Worm (Caenorhabditis elegans) whole organism, L2 larva: ENCODE data around the gene M70.5.

ENCODE experiments used
- C34F6.9 ChIP-seq: fragments of 150-350 bp; optimal IDR thresholded peaks from 2 replicates; lab custom pipeline; 2014; ENCODE audit warnings: missing biosample characterization, missing genetic modification characterization
- F13H6.1 ChIP-seq: sonication (generic microtip); optimal IDR thresholded peaks from 2 replicates; lab custom pipeline; 2016; ENCODE audit warnings: missing genetic modification characterization, missing compliant biosample characterization
- Y55F3AM.14 ChIP-seq: fragments of 200-800 bp; sonication (Bioruptor generic); optimal IDR thresholded peaks from 2 replicates; lab custom pipeline; 2018; ENCODE audit warnings: mild to moderate bottlenecking, missing genetic modification characterization, missing compliant biosample characterization
- alr-1 ChIP-seq: fragments of 150-350 bp; optimal IDR thresholded peaks from 2 replicates; lab custom pipeline; 2014; ENCODE audit warnings: missing biosample characterization, missing genetic modification characterization
- aly-2 ChIP-seq: fragments of 150-350 bp; optimal IDR thresholded peaks from 2 replicates; lab custom pipeline; 2014; ENCODE audit warnings: missing biosample characterization, missing genetic modification characterization
- ama-1 ChIP-seq: fragments of 150-350 bp; optimal IDR thresholded peaks from 2 replicates; lab custom pipeline; 2018; ENCODE audit warnings: inconsistent platforms
- blmp-1 ChIP-seq: sonication (generic microtip); optimal IDR thresholded peaks from 2 replicates; lab custom pipeline; 2017; ENCODE audit warnings: missing genetic modification characterization, mild to moderate bottlenecking, missing compliant biosample characterization, antibody characterized with exemption, moderate library complexity; ENCODE audit not compliant: insufficient read depth
- ceh-16 ChIP-seq: fragments of 150-350 bp; optimal IDR thresholded peaks from 2 replicates; lab custom pipeline; 2014; ENCODE audit warnings: missing biosample characterization, missing genetic modification characterization
- ceh-82 ChIP-seq: fragments of 150-350 bp; optimal IDR thresholded peaks from 2 replicates; lab custom pipeline; 2014; ENCODE audit warnings: missing biosample characterization, missing genetic modification characterization
- crh-2 ChIP-seq: sonication (generic microtip); optimal IDR thresholded peaks from 2 replicates; lab custom pipeline; 2017; ENCODE audit warnings: missing biosample characterization, missing genetic modification characterization
- dmd-4 ChIP-seq: sonication (generic microtip); optimal IDR thresholded peaks from 2 replicates; lab custom pipeline; 2017; ENCODE audit warnings: missing biosample characterization, missing genetic modification characterization
- egl-27 ChIP-seq: sonication (generic microtip); optimal IDR thresholded peaks from 3 replicates; lab custom pipeline; 2017; ENCODE audit warnings: missing biosample characterization, missing genetic modification reagents, missing genetic modification characterization
- elt-1 ChIP-seq: fragments of 150-350 bp; optimal IDR thresholded peaks from 2 replicates; lab custom pipeline; 2014; ENCODE audit warnings: missing biosample characterization, missing genetic modification characterization
- elt-3 ChIP-seq: sonication (generic microtip); optimal IDR thresholded peaks from 2 replicates; lab custom pipeline; 2017; ENCODE audit warnings: missing biosample characterization, missing genetic modification characterization
- fos-1 ChIP-seq: fragments of 150-350 bp; optimal IDR thresholded peaks from 2 replicates; lab custom pipeline; 2014; ENCODE audit warnings: missing biosample characterization, missing genetic modification characterization
- gmeb-1 ChIP-seq: fragments of 150-350 bp; optimal IDR thresholded peaks from 2 replicates; lab custom pipeline; 2014; ENCODE audit warnings: missing biosample characterization, missing genetic modification characterization
- lin-11 ChIP-seq: fragments of 150-350 bp; sonication (generic microtip); optimal IDR thresholded peaks from 2 replicates; lab custom pipeline; 2014; ENCODE audit warnings: missing biosample characterization, missing genetic modification characterization, inconsistent platforms, mixed read lengths
- lin-13 ChIP-seq: fragments of 150-350 bp; optimal IDR thresholded peaks from 2 replicates; lab custom pipeline; 2014; ENCODE audit warnings: missing biosample characterization, missing genetic modification reagents, missing genetic modification characterization
- lin-39 ChIP-seq: fragments of 150-350 bp; optimal IDR thresholded peaks from 2 replicates; lab custom pipeline; 2014; ENCODE audit warnings: missing biosample characterization, missing genetic modification reagents, missing genetic modification characterization
- lsy-2 ChIP-seq, 2 experiments: fragments of 150-350 bp in 1 of 2; sonication (generic microtip) in 1 of 2; optimal IDR thresholded peaks; 2 replicates each; lab custom pipeline; 2014 to 2017; ENCODE audit warnings: missing biosample characterization in 2 of 2, missing genetic modification characterization in 2 of 2
- mab-5 ChIP-seq: fragments of 150-350 bp; optimal IDR thresholded peaks from 2 replicates; lab custom pipeline; 2014; ENCODE audit warnings: missing biosample characterization, missing genetic modification characterization
- mbf-1 ChIP-seq: sonication (generic microtip); optimal IDR thresholded peaks from 2 replicates; lab custom pipeline; 2017; ENCODE audit warnings: missing biosample characterization, missing genetic modification characterization
- mdl-1 ChIP-seq, 2 experiments: fragments of 150-350 bp in 1 of 2; sonication (generic microtip) in 1 of 2; optimal IDR thresholded peaks; 2 replicates each; lab custom pipeline; 2017; ENCODE audit warnings: missing biosample characterization in 2 of 2, missing genetic modification characterization in 2 of 2
- nhr-11 ChIP-seq: fragments of 150-350 bp; optimal IDR thresholded peaks from 2 replicates; lab custom pipeline; 2014; ENCODE audit warnings: missing biosample characterization, missing genetic modification characterization
- nhr-12 ChIP-seq: fragments of 150-350 bp; optimal IDR thresholded peaks from 2 replicates; lab custom pipeline; 2014; ENCODE audit warnings: missing biosample characterization, missing genetic modification characterization
- nhr-129 ChIP-seq: fragments of 150-350 bp; optimal IDR thresholded peaks from 2 replicates; lab custom pipeline; 2014; ENCODE audit warnings: missing biosample characterization, missing genetic modification characterization
- nhr-21 ChIP-seq: fragments of 150-350 bp; optimal IDR thresholded peaks from 2 replicates; lab custom pipeline; 2014; ENCODE audit warnings: missing biosample characterization, missing genetic modification characterization
- nhr-23 ChIP-seq: fragments of 150-350 bp; optimal IDR thresholded peaks from 2 replicates; lab custom pipeline; 2014; ENCODE audit warnings: missing biosample characterization, missing genetic modification reagents, missing genetic modification characterization
- nhr-237 ChIP-seq: fragments of 150-350 bp; optimal IDR thresholded peaks from 2 replicates; lab custom pipeline; 2014; ENCODE audit warnings: missing biosample characterization, missing genetic modification characterization
- nhr-25 ChIP-seq: fragments of 150-350 bp; sonication (generic microtip); optimal IDR thresholded peaks from 3 replicates; lab custom pipeline; 2014; ENCODE audit warnings: missing biosample characterization, missing genetic modification characterization
- nhr-77 ChIP-seq: fragments of 150-350 bp; optimal IDR thresholded peaks from 2 replicates; lab custom pipeline; 2014; ENCODE audit warnings: missing biosample characterization, missing genetic modification characterization
- peb-1 ChIP-seq: fragments of 150-350 bp; optimal IDR thresholded peaks from 2 replicates; lab custom pipeline; 2014; ENCODE audit warnings: missing biosample characterization, missing genetic modification characterization
- sem-4 ChIP-seq: fragments of 150-350 bp; optimal IDR thresholded peaks from 2 replicates; lab custom pipeline; 2014; ENCODE audit warnings: missing biosample characterization, missing genetic modification reagents, missing genetic modification characterization
- skn-1 ChIP-seq: sonication (generic microtip); optimal IDR thresholded peaks from 2 replicates; lab custom pipeline; 2017; ENCODE audit warnings: missing biosample characterization, missing genetic modification characterization
- sma-3 ChIP-seq: sonication (generic microtip); optimal IDR thresholded peaks from 2 replicates; lab custom pipeline; 2016; ENCODE audit warnings: missing genetic modification reagents, missing genetic modification characterization, missing compliant biosample characterization
- sma-9 ChIP-seq, 2 experiments: fragments of 150-350 bp in 1 of 2; sonication (generic microtip) in 1 of 2; optimal IDR thresholded peaks; 2 replicates each; lab custom pipeline; 2014 to 2016; ENCODE audit warnings: missing genetic modification characterization in 2 of 2, mild to moderate bottlenecking in 1 of 2, missing biosample characterization in 1 of 2, missing compliant biosample characterization in 1 of 2, missing genetic modification reagents in 1 of 2, moderate library complexity in 1 of 2
- snpc-4 ChIP-seq: fragments of 150-350 bp; optimal IDR thresholded peaks from 2 replicates; lab custom pipeline; 2014; ENCODE audit warnings: missing biosample characterization, missing genetic modification characterization
- unc-55 ChIP-seq: fragments of 150-350 bp; sonication (generic microtip); optimal IDR thresholded peaks from 3 replicates; lab custom pipeline; 2014; ENCODE audit warnings: missing biosample characterization, missing genetic modification reagents, missing genetic modification characterization
- unc-62 ChIP-seq: fragments of 150-350 bp; optimal IDR thresholded peaks from 2 replicates; lab custom pipeline; 2014; ENCODE audit warnings: missing biosample characterization, missing genetic modification reagents, missing genetic modification characterization
- zag-1 ChIP-seq: fragments of 150-350 bp; optimal IDR thresholded peaks from 2 replicates; lab custom pipeline; 2014; ENCODE audit warnings: missing biosample characterization, missing genetic modification characterization
- ztf-1 ChIP-seq: fragments of 200-800 bp; sonication (Bioruptor generic); conservative IDR thresholded peaks from 2 replicates; pipeline ENCODE4 v1.3.6; 2022; ENCODE audit warnings: missing genetic modification characterization, missing compliant biosample characterization
- ztf-11 ChIP-seq: sonication (generic microtip); optimal IDR thresholded peaks from 2 replicates; lab custom pipeline; 2017; ENCODE audit warnings: missing biosample characterization, missing genetic modification characterization
- ztf-4 ChIP-seq: fragments of 150-350 bp; optimal IDR thresholded peaks from 2 replicates; lab custom pipeline; 2014; ENCODE audit warnings: missing biosample characterization, missing genetic modification characterization

The M70.5 gene

DNA sequence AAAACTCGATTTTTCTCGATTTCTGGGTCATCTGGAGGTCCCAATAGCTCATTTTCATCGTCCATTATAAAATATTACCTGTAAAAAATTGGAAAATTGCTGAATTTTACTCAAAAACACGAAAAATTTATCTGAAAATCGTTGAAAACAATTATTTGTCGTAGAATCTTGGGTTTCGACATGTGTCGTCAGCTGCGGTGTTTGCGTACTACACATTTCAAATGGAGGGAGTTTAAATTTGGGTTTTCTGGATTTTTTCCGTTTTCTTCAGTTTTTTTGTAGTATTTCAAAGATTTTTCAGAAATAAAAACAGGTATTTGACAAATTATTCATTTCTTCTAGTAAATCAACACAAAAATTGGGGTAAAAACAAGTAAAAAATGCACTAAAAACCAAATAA lies at the start of gene M70.5:
TSS of gene M70.5 (minus strand) at position 78 of the 400 bp plus-strand sequence.
- peak; percentile 59 for TF ChIP-seq gmeb-1 (tag; lab: Kevin White, UChicago)

DNA sequence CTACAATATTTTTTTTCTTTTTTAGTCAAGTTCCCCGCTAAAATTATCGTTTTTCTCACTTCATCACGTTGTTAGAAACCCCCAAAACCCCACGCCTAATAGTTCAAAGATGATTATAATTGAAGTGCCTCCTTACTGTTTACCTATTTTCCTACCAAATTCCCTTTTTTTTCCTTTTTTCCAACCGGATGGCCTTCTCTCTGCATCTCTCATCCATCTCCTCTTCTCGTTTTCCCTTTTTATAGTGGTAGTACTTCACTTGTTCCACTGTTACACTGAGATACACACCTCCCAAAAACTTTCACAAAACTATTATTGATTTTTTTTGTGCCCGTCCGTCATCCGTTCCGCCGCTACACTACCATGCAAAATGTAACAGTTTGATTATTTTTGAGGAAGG lies 47.6 kb upstream of the M70.5 start, which contains the start of gene nsy-4:
TSS of gene nsy-4 (plus strand) at position 274 of the 400 bp plus-strand sequence.
- TF ChIP-seq lsy-2 (tag; optimal IDR thresholded peaks at IDR 0.05; lab: Kevin White, UChicago) = no peak
- peak; percentile 11 for TF ChIP-seq nhr-25 (tag; lab: Kevin White, UChicago)
- no peak for TF ChIP-seq ceh-82 (tag; lab: Kevin White, UChicago)
- no peak for TF ChIP-seq ztf-1
- TF ChIP-seq elt-1 (tag; lab: Kevin White, UChicago) = no peak
- TF ChIP-seq blmp-1 = peak; percentile 60
- TF ChIP-seq nhr-21 = no peak
- no peak for TF ChIP-seq mab-5 (tag; lab: Kevin White, UChicago)
- TF ChIP-seq nhr-23 (tag; lab: Kevin White, UChicago) = no peak
- no peak for TF ChIP-seq egl-27 (tag; lab: Kevin White, UChicago)
- no peak for TF ChIP-seq fos-1 (tag; lab: Kevin White, UChicago)
- TF ChIP-seq lin-11 (tag; lab: Kevin White, UChicago) = no peak
- TF ChIP-seq ztf-4 = no peak
- no peak for TF ChIP-seq crh-2

DNA sequence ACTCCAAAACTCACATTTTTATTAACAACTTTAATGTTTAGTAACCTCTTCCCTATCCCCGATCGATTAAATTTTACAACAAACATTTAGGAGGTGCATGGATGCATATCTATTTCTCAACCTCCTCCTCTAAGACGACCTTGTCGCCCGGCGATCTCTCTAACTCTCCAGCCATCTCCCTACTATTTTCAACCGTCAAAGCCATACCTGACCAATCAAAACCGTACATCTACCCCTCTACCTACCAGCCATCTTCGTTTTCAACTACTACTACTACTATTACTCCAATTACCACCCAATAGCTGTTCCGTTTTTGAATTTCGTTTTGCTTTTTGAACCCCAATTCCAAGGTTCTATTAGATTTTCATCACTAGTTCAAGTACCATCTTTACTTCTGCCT lies 46.1 kb upstream of the M70.5 start:
- TF ChIP-seq ztf-4 (no peak), ceh-16 (tag; lab: Kevin White, UChicago) (peak; percentile 64)

DNA sequence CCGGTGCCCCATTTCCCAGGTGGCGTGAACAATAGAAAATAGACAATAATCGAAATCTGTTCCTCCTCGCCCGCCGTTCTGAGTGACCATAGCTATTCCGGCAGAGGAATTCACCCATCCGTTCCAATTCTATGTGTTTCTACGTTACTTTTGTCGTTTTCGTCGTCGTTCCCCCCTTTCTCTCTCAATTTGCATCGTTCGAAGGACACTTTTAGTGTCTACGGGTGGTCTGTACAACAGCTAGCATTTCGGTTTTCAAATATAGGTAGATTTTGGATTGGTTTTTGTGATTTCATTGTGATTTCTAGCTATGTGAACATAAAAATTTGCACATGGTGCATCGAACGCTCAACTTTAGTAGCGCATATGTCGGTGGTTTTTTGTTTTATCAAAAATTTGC lies 44.6 kb upstream of the M70.5 start:
- TF ChIP-seq dmd-4 (tag; lab: Kevin White, UChicago) (no peak), ztf-11 (tag; lab: Kevin White, UChicago) (no peak), ceh-16 (tag; lab: Kevin White, UChicago) (no peak), unc-62 (GFP tag; lab: Kevin White, UChicago) (no peak), peb-1 (tag; lab: Kevin White, UChicago) (no peak), mab-5 (tag; lab: Kevin White, UChicago) (no peak), lin-39 (tag; lab: Kevin White, UChicago) (no peak), gmeb-1 (tag; lab: Kevin White, UChicago) (no peak), nhr-11 (tag; lab: Kevin White, UChicago) (no peak), snpc-4 (tag; lab: Kevin White, UChicago) (no peak), F13H6.1 (no peak), crh-2 (no peak), mdl-1 (tag; optimal IDR thresholded peaks at IDR 0.05; lab: Kevin White, UChicago) (no peak), mbf-1 (tag; lab: Kevin White, UChicago) (no peak), blmp-1 (no peak), alr-1 (tag; lab: Kevin White, UChicago) (no peak), nhr-12 (tag; lab: Kevin White, UChicago) (no peak), skn-1 (tag; lab: Kevin White, UChicago) (no peak), sem-4 (no peak)

DNA sequence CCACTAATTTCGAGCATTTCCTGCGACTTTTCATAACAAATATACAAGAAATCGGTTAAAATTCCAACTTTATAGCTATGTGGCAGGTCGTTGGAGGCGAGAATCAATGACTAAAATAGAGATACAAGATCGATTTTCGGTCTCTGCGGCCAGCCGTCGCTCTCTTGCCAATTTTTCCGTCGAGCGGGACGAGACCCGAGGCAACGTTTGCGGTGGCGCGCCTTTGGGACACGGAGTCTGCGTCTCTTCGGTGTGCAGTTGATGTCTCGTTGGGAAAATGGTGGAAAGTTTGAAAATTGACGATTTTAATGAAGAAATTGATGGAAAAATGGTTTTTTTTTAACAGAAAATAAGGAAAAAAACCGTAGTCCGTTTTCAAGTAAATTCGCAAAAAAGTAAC lies 41.4 kb upstream of the M70.5 start:
- TF ChIP-seq sma-9 (GFP tag; optimal IDR thresholded peaks at IDR 0.05; lab: Kevin White, UChicago) (no peak), sma-9 (tag; optimal IDR thresholded peaks at IDR 0.05; lab: Kevin White, UChicago) (no peak), nhr-11 (tag; lab: Kevin White, UChicago) (no peak), nhr-77 (tag; lab: Kevin White, UChicago) (no peak), peb-1 (tag; lab: Kevin White, UChicago) (no peak), sem-4 (peak; percentile 11), nhr-237 (tag; lab: Kevin White, UChicago) (no peak), alr-1 (tag; lab: Kevin White, UChicago) (no peak), F13H6.1 (peak; percentile 18), elt-1 (tag; lab: Kevin White, UChicago) (no peak), ceh-82 (tag; lab: Kevin White, UChicago) (no peak), sma-3 (GFP tag; lab: Kevin White, UChicago) (peak; percentile 4), elt-3 (tag; lab: Kevin White, UChicago) (no peak), nhr-12 (tag; lab: Kevin White, UChicago) (no peak), ztf-4 (no peak), fos-1 (tag; lab: Kevin White, UChicago) (peak; percentile 76), unc-55 (GFP tag; lab: Kevin White, UChicago) (peak; percentile 57), gmeb-1 (tag; lab: Kevin White, UChicago) (peak; percentile 63), C34F6.9 (peak; percentile 49), blmp-1 (no peak), nhr-129 (tag; lab: Kevin White, UChicago) (peak; percentile 55), zag-1 (tag; lab: Kevin White, UChicago) (peak; percentile 8), crh-2 (peak; percentile 84), lsy-2 (tag; optimal IDR thresholded peaks at IDR 0.05; lab: Kevin White, UChicago) (peak in 1 of 2 experiments; percentile 63), ama-1 (lab: Kevin White, UChicago) (no peak), nhr-23 (tag; lab: Kevin White, UChicago) (no peak), lin-39 (tag; lab: Kevin White, UChicago) (no peak), lin-13 (GFP tag; lab: Kevin White, UChicago) (peak; percentile 34), ceh-16 (tag; lab: Kevin White, UChicago) (peak; percentile 34), dmd-4 (tag; lab: Kevin White, UChicago) (no peak), Y55F3AM.14 (GFP tag; lab: Kevin White, UChicago) (no peak), aly-2 (tag; lab: Kevin White, UChicago) (no peak)
- TF ChIP-seq, all 48 proteins: peak for 13
